Fruit fly (Drosophila melanogaster) whole organism, adult: Measurements from ENCODE around the gene CG3862.

Experiments used
- CG12768 ChIP-seq: fragments of 200-800 bp; sonication (Bioruptor generic); optimal IDR thresholded peaks from 2 replicates; lab custom pipeline; 2017; ENCODE audit warnings: missing biosample characterization, missing genetic modification characterization, mild to moderate bottlenecking, moderate library complexity, missing genetic modification reagents
- CG14711 ChIP-seq: fragments of 200-800 bp; sonication (Bioruptor generic); optimal IDR thresholded peaks from 2 replicates; lab custom pipeline; 2018; ENCODE audit warnings: missing biosample characterization, mild to moderate bottlenecking, missing genetic modification characterization, moderate library complexity
- CG1620 ChIP-seq: fragments of 200-800 bp; sonication (Bioruptor generic); optimal IDR thresholded peaks from 2 replicates; lab custom pipeline; 2016; ENCODE audit warnings: missing biosample characterization, missing genetic modification characterization
- CG33017 ChIP-seq: fragments of 200-800 bp; sonication (Bioruptor generic); optimal IDR thresholded peaks from 2 replicates; lab custom pipeline; 2018; ENCODE audit warnings: missing biosample characterization, mild to moderate bottlenecking, missing genetic modification characterization, moderate library complexity
- CG5204 ChIP-seq: fragments of 200-800 bp; sonication (Bioruptor generic); optimal IDR thresholded peaks from 2 replicates; lab custom pipeline; 2016; ENCODE audit warnings: missing biosample characterization, missing genetic modification characterization
- CG7045 ChIP-seq: fragments of 200-800 bp; sonication (Bioruptor generic); optimal IDR thresholded peaks from 2 replicates; lab custom pipeline; 2017; ENCODE audit warnings: missing biosample characterization, mild to moderate bottlenecking, missing genetic modification characterization
- CG7101 ChIP-seq: fragments of 200-800 bp; sonication (Bioruptor generic); optimal IDR thresholded peaks from 2 replicates; lab custom pipeline; 2018; ENCODE audit warnings: missing biosample characterization, mild to moderate bottlenecking, missing genetic modification characterization, moderate library complexity
- Clk ChIP-seq: fragments of 200-800 bp; sonication (Bioruptor generic); optimal IDR thresholded peaks from 2 replicates; lab custom pipeline; 2017; ENCODE audit warnings: missing biosample characterization, missing genetic modification characterization
- Crg-1 ChIP-seq: fragments of 200-800 bp; sonication (Bioruptor generic); optimal IDR thresholded peaks from 2 replicates; lab custom pipeline; 2016; ENCODE audit warnings: missing biosample characterization, missing genetic modification characterization
- Hr96 ChIP-seq: fragments of 200-800 bp; sonication (Bioruptor generic); optimal IDR thresholded peaks from 2 replicates; lab custom pipeline; 2016; ENCODE audit warnings: missing biosample characterization, missing genetic modification characterization
- Mnt ChIP-seq: fragments of 200-800 bp; sonication (Bioruptor generic); optimal IDR thresholded peaks from 2 replicates; lab custom pipeline; 2016; ENCODE audit warnings: missing biosample characterization, mild to moderate bottlenecking, missing genetic modification characterization
- bab1 ChIP-seq: fragments of 200-800 bp; sonication (Bioruptor generic); optimal IDR thresholded peaks from 3 replicates; lab custom pipeline; 2019; ENCODE audit warnings: missing biosample characterization, mild to moderate bottlenecking, missing genetic modification characterization, moderate library complexity
- cic ChIP-seq: fragments of 200-800 bp; sonication (Bioruptor generic); optimal IDR thresholded peaks from 2 replicates; lab custom pipeline; 2017; ENCODE audit warnings: missing biosample characterization, mild to moderate bottlenecking, missing genetic modification characterization, moderate library complexity
- cnc ChIP-seq, 2 experiments: fragments of >200 bp; optimal IDR thresholded peaks; 2 replicates each; lab custom pipeline; 2017
- kay ChIP-seq: fragments of 200-800 bp; sonication (Bioruptor generic); peaks from one replicate; lab custom pipeline; 2016; ENCODE audit warnings: missing biosample characterization, missing genetic modification characterization, borderline replicate concordance
- ovo ChIP-seq: fragments of 200-800 bp; sonication (Bioruptor generic); optimal IDR thresholded peaks from 2 replicates; lab custom pipeline; 2016; ENCODE audit warnings: missing biosample characterization, missing genetic modification characterization
- pad ChIP-seq: fragments of 200-800 bp; sonication (Bioruptor generic); optimal IDR thresholded peaks from 3 replicates; lab custom pipeline; 2017; ENCODE audit warnings: missing biosample characterization, missing genetic modification characterization, mild to moderate bottlenecking, moderate library complexity, missing genetic modification reagents
- tj ChIP-seq: fragments of 200-800 bp; sonication (Bioruptor generic); optimal IDR thresholded peaks from 3 replicates; lab custom pipeline; 2017; ENCODE audit warnings: missing biosample characterization, mild to moderate bottlenecking, missing genetic modification characterization, moderate library complexity
- toe ChIP-seq: fragments of 200-800 bp; sonication (Bioruptor generic); optimal IDR thresholded peaks from 2 replicates; lab custom pipeline; 2016; ENCODE audit warnings: missing biosample characterization, missing genetic modification characterization

Gene CG3862

dm6 chr2L:840022-840421 lies 14.4 kb upstream of the CG3862 start:
- peak; percentile 19 for TF ChIP-seq ovo (GFP tag; lab: Kevin White, UChicago)
- TF ChIP-seq cnc (optimal IDR thresholded peaks at IDR 0.05; lab: Kevin White, UChicago), result no peak
- TF ChIP-seq Mnt, result no peak
- TF ChIP-seq CG7045, result peak; percentile 19
- peak; percentile 25 for TF ChIP-seq CG12768 (GFP tag; lab: Kevin White, UChicago)

dm6 chr2L:838786-839185 lies 13.1 kb upstream of the CG3862 start:
- TF ChIP-seq CG33017, result no peak
- no peak for TF ChIP-seq cnc (optimal IDR thresholded peaks at IDR 0.05; lab: Kevin White, UChicago)
- no peak for TF ChIP-seq CG14711
- TF ChIP-seq cic (GFP tag; lab: Kevin White, UChicago), result peak; percentile 5

dm6 chr2L:837989-838388 lies 12.3 kb upstream of the CG3862 start:
- TF ChIP-seq tj (GFP tag; lab: Kevin White, UChicago), result no peak
- no peak for TF ChIP-seq cic (GFP tag; lab: Kevin White, UChicago)

dm6 chr2L:827516-828362 lies 2.1 kb upstream of the CG3862 start:
- TF ChIP-seq cic (GFP tag; lab: Kevin White, UChicago) (peak; percentile 41), pad (GFP tag; lab: Kevin White, UChicago) (no peak), CG7045 (no peak)

- no peak for TF ChIP-seq CG7101
- TF ChIP-seq Crg-1 (GFP tag; lab: Kevin White, UChicago), result no peak
- no peak for TF ChIP-seq CG5204 (GFP tag; lab: Kevin White, UChicago)
- no peak for TF ChIP-seq Clk (GFP tag; lab: Kevin White, UChicago)
- TF ChIP-seq CG7045, result no peak
- no peak for TF ChIP-seq kay (GFP tag; lab: Kevin White, UChicago)
- TF ChIP-seq Mnt, result no peak
- no peak for TF ChIP-seq bab1 (GFP tag; lab: Kevin White, UChicago)
- no peak for TF ChIP-seq toe
- no peak for TF ChIP-seq CG12768 (GFP tag; lab: Kevin White, UChicago)
- TF ChIP-seq cnc (optimal IDR thresholded peaks at IDR 0.05; lab: Kevin White, UChicago), result no peak
- no peak for TF ChIP-seq tj (GFP tag; lab: Kevin White, UChicago)
- no peak for TF ChIP-seq CG1620
- no peak for TF ChIP-seq cic (GFP tag; lab: Kevin White, UChicago)
- TF ChIP-seq CG14711, result no peak
- TF ChIP-seq Hr96, result no peak
- no peak for TF ChIP-seq ovo (GFP tag; lab: Kevin White, UChicago)
Measured at dm6 chr2L:827049-827448, 1.4 kb upstream of the CG3862 start.

dm6 chr2L:826388-826787 lies 727 bp upstream of the CG3862 start:
- no peak for TF ChIP-seq bab1 (GFP tag; lab: Kevin White, UChicago)
- no peak for TF ChIP-seq Hr96
- TF ChIP-seq CG12768 (GFP tag; lab: Kevin White, UChicago), result no peak
- TF ChIP-seq CG1620, result no peak
- no peak for TF ChIP-seq ovo (GFP tag; lab: Kevin White, UChicago)
- no peak for TF ChIP-seq CG7045
- TF ChIP-seq CG5204 (GFP tag; lab: Kevin White, UChicago), result no peak

dm6 chr2L:821986-822711 lies 3.5 kb downstream of the CG3862 start:
- peak; percentile 21 for TF ChIP-seq cic (GFP tag; lab: Kevin White, UChicago)
- TF ChIP-seq pad (GFP tag; lab: Kevin White, UChicago), result no peak
- TF ChIP-seq cnc (optimal IDR thresholded peaks at IDR 0.05; lab: Kevin White, UChicago), result no peak
- no peak for TF ChIP-seq ovo (GFP tag; lab: Kevin White, UChicago)
- TF ChIP-seq tj (GFP tag; lab: Kevin White, UChicago), result peak; percentile 93
- peak; percentile 16 for TF ChIP-seq Crg-1 (GFP tag; lab: Kevin White, UChicago)
- no peak for TF ChIP-seq kay (GFP tag; lab: Kevin White, UChicago)
- TF ChIP-seq CG5204 (GFP tag; lab: Kevin White, UChicago), result no peak
- no peak for TF ChIP-seq CG1620
- TF ChIP-seq Hr96, result no peak
- no peak for TF ChIP-seq CG12768 (GFP tag; lab: Kevin White, UChicago)
- TF ChIP-seq CG7045, result no peak
- TF ChIP-seq bab1 (GFP tag; lab: Kevin White, UChicago), result no peak
- TF ChIP-seq CG33017, result no peak
- TF ChIP-seq Mnt, result no peak
- TF ChIP-seq CG7101, result peak; percentile 4
